Fruit fly (Drosophila melanogaster) whole organism, prepupa: Measurements from ENCODE around the gene CG15530.

ENCODE experiments used
- Blimp-1 ChIP-seq: fragments of 200-800 bp; sonication (Bioruptor generic); optimal IDR thresholded peaks from 3 replicates; lab custom pipeline; 2017; ENCODE audit warnings: missing biosample characterization, missing genetic modification characterization, mild to moderate bottlenecking, moderate library complexity, missing genetic modification reagents
- CG11902 ChIP-seq: fragments of 200-800 bp; sonication (Bioruptor generic); optimal IDR thresholded peaks from 3 replicates; lab custom pipeline; 2016; ENCODE audit warnings: missing biosample characterization, missing genetic modification characterization
- CG15336 ChIP-seq: fragments of 200-800 bp; sonication (Bioruptor generic); IDR thresholded peaks from 2 replicates; pipeline ENCODE4 v1.3.6; 2022; ENCODE audit warnings: missing biosample characterization, missing genetic modification characterization
- CG8632 ChIP-seq: fragments of 200-800 bp; sonication (Bioruptor generic); optimal IDR thresholded peaks from 3 replicates; lab custom pipeline; 2016; ENCODE audit warnings: missing biosample characterization, missing genetic modification characterization
- Ets21C ChIP-seq: fragments of 200-800 bp; sonication (Bioruptor generic); optimal IDR thresholded peaks from 3 replicates; lab custom pipeline; 2016; ENCODE audit warnings: missing biosample characterization, missing genetic modification characterization
- Ets96B ChIP-seq: fragments of 200-800 bp; optimal IDR thresholded peaks from 2 replicates; lab custom pipeline; 2019; ENCODE audit warnings: missing biosample characterization, mild to moderate bottlenecking, missing genetic modification characterization, moderate library complexity
- OdsH ChIP-seq: fragments of 200-800 bp; sonication (Bioruptor generic); optimal IDR thresholded peaks from 3 replicates; lab custom pipeline; 2016; ENCODE audit warnings: missing biosample characterization, missing genetic modification characterization
- fd59A ChIP-seq: fragments of 200-800 bp; sonication (Bioruptor generic); optimal IDR thresholded peaks from 2 replicates; lab custom pipeline; 2017; ENCODE audit warnings: missing biosample characterization, mild to moderate bottlenecking, missing genetic modification characterization, missing genetic modification reagents
- fkh ChIP-seq: fragments of 200-800 bp; sonication (Bioruptor generic); optimal IDR thresholded peaks from 3 replicates; lab custom pipeline; 2017; ENCODE audit warnings: missing biosample characterization, mild to moderate bottlenecking, missing genetic modification characterization, moderate library complexity
- net ChIP-seq: fragments of 200-800 bp; sonication (Bioruptor generic); optimal IDR thresholded peaks from 3 replicates; lab custom pipeline; 2016; ENCODE audit warnings: missing biosample characterization, missing genetic modification characterization
- pdm3 ChIP-seq: fragments of 200-800 bp; sonication (Bioruptor generic); optimal IDR thresholded peaks from 3 replicates; lab custom pipeline; 2016; ENCODE audit warnings: missing biosample characterization, missing genetic modification characterization
- svp ChIP-seq: fragments of 200-800 bp; sonication (Bioruptor generic); peaks from one replicate; lab custom pipeline; 2016; ENCODE audit warnings: missing biosample characterization, missing genetic modification characterization

DNA sequence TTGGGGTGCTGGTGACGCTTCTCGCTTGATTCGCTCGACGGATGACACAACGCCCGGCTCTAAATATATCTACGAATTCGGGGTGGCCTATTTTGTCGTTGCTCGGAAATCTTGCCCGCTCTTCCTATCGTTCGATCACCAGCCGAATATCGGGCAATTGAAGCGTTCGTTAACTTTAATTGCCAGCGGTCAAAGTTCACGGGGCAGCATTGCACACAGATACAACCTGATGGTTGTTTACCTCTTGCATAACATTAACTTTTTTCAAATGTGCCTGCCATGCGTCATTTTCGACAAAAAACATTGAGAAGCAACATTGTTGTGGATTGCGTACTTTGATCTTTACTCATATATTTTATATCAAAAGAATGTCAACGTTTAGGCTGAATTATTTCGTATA is 20.1 kb downstream of the CG15530 start:
- TF ChIP-seq net (GFP tag; lab: Kevin White, UChicago) (no peak), CG11902 (no peak), Blimp-1 (no peak), fd59A (GFP tag; lab: Kevin White, UChicago) (no peak), OdsH (GFP tag; lab: Kevin White, UChicago) (no peak), CG8632 (GFP tag; lab: Kevin White, UChicago) (no peak), CG15336 (GFP tag; lab: Robert Waterston, UW) (no peak), fkh (GFP tag; lab: Kevin White, UChicago) (no peak), Ets96B (no peak), pdm3 (GFP tag; lab: Kevin White, UChicago) (no peak), svp (GFP tag; lab: Kevin White, UChicago) (no peak), Ets21C (GFP tag; lab: Kevin White, UChicago) (no peak)
